Worm (Caenorhabditis elegans) whole organism, L2 larva: Measurements from ENCODE around the gene cyp-34A1.

Experiments used
- C34F6.9 ChIP-seq: fragments of 150-350 bp; optimal IDR thresholded peaks from 2 replicates; lab custom pipeline; 2014; ENCODE audit warnings: missing biosample characterization, missing genetic modification characterization
- F13H6.1 ChIP-seq: sonication (generic microtip); optimal IDR thresholded peaks from 2 replicates; lab custom pipeline; 2016; ENCODE audit warnings: missing genetic modification characterization, missing compliant biosample characterization
- R02D3.7 ChIP-seq: fragments of 150-350 bp; optimal IDR thresholded peaks from 2 replicates; lab custom pipeline; 2014; ENCODE audit warnings: missing biosample characterization, missing genetic modification characterization
- Y55F3AM.14 ChIP-seq: fragments of 200-800 bp; sonication (Bioruptor generic); optimal IDR thresholded peaks from 2 replicates; lab custom pipeline; 2018; ENCODE audit warnings: mild to moderate bottlenecking, missing genetic modification characterization, missing compliant biosample characterization
- ZK546.5 ChIP-seq: sonication (generic microtip); optimal IDR thresholded peaks from 2 replicates; lab custom pipeline; 2017; ENCODE audit warnings: missing biosample characterization, missing genetic modification characterization
- aly-2 ChIP-seq: fragments of 150-350 bp; optimal IDR thresholded peaks from 2 replicates; lab custom pipeline; 2014; ENCODE audit warnings: missing biosample characterization, missing genetic modification characterization
- ama-1 ChIP-seq: fragments of 150-350 bp; optimal IDR thresholded peaks from 2 replicates; lab custom pipeline; 2018; ENCODE audit warnings: inconsistent platforms
- ceh-16 ChIP-seq: fragments of 150-350 bp; optimal IDR thresholded peaks from 2 replicates; lab custom pipeline; 2014; ENCODE audit warnings: missing biosample characterization, missing genetic modification characterization
- ceh-82 ChIP-seq: fragments of 150-350 bp; optimal IDR thresholded peaks from 2 replicates; lab custom pipeline; 2014; ENCODE audit warnings: missing biosample characterization, missing genetic modification characterization
- crh-2 ChIP-seq: sonication (generic microtip); optimal IDR thresholded peaks from 2 replicates; lab custom pipeline; 2017; ENCODE audit warnings: missing biosample characterization, missing genetic modification characterization
- dmd-4 ChIP-seq: sonication (generic microtip); optimal IDR thresholded peaks from 2 replicates; lab custom pipeline; 2017; ENCODE audit warnings: missing biosample characterization, missing genetic modification characterization
- elt-3 ChIP-seq: sonication (generic microtip); optimal IDR thresholded peaks from 2 replicates; lab custom pipeline; 2017; ENCODE audit warnings: missing biosample characterization, missing genetic modification characterization
- fos-1 ChIP-seq: fragments of 150-350 bp; optimal IDR thresholded peaks from 2 replicates; lab custom pipeline; 2014; ENCODE audit warnings: missing biosample characterization, missing genetic modification characterization
- gmeb-1 ChIP-seq: fragments of 150-350 bp; optimal IDR thresholded peaks from 2 replicates; lab custom pipeline; 2014; ENCODE audit warnings: missing biosample characterization, missing genetic modification characterization
- lin-11 ChIP-seq: fragments of 150-350 bp; sonication (generic microtip); optimal IDR thresholded peaks from 2 replicates; lab custom pipeline; 2014; ENCODE audit warnings: missing biosample characterization, missing genetic modification characterization, inconsistent platforms, mixed read lengths
- lin-13 ChIP-seq: fragments of 150-350 bp; optimal IDR thresholded peaks from 2 replicates; lab custom pipeline; 2014; ENCODE audit warnings: missing biosample characterization, missing genetic modification reagents, missing genetic modification characterization
- mbf-1 ChIP-seq: sonication (generic microtip); optimal IDR thresholded peaks from 2 replicates; lab custom pipeline; 2017; ENCODE audit warnings: missing biosample characterization, missing genetic modification characterization
- nhr-129 ChIP-seq: fragments of 150-350 bp; optimal IDR thresholded peaks from 2 replicates; lab custom pipeline; 2014; ENCODE audit warnings: missing biosample characterization, missing genetic modification characterization
- nhr-23 ChIP-seq: fragments of 150-350 bp; optimal IDR thresholded peaks from 2 replicates; lab custom pipeline; 2014; ENCODE audit warnings: missing biosample characterization, missing genetic modification reagents, missing genetic modification characterization
- nhr-237 ChIP-seq: fragments of 150-350 bp; optimal IDR thresholded peaks from 2 replicates; lab custom pipeline; 2014; ENCODE audit warnings: missing biosample characterization, missing genetic modification characterization
- nhr-25 ChIP-seq: fragments of 150-350 bp; sonication (generic microtip); optimal IDR thresholded peaks from 3 replicates; lab custom pipeline; 2014; ENCODE audit warnings: missing biosample characterization, missing genetic modification characterization
- nhr-6 ChIP-seq: fragments of 150-350 bp; optimal IDR thresholded peaks from 2 replicates; lab custom pipeline; 2014; ENCODE audit warnings: missing biosample characterization, missing genetic modification characterization
- nhr-77 ChIP-seq: fragments of 150-350 bp; optimal IDR thresholded peaks from 2 replicates; lab custom pipeline; 2014; ENCODE audit warnings: missing biosample characterization, missing genetic modification characterization
- peb-1 ChIP-seq: fragments of 150-350 bp; optimal IDR thresholded peaks from 2 replicates; lab custom pipeline; 2014; ENCODE audit warnings: missing biosample characterization, missing genetic modification characterization
- sma-3 ChIP-seq: sonication (generic microtip); optimal IDR thresholded peaks from 2 replicates; lab custom pipeline; 2016; ENCODE audit warnings: missing genetic modification reagents, missing genetic modification characterization, missing compliant biosample characterization
- unc-62 ChIP-seq: fragments of 150-350 bp; optimal IDR thresholded peaks from 2 replicates; lab custom pipeline; 2014; ENCODE audit warnings: missing biosample characterization, missing genetic modification reagents, missing genetic modification characterization
- zag-1 ChIP-seq: fragments of 150-350 bp; optimal IDR thresholded peaks from 2 replicates; lab custom pipeline; 2014; ENCODE audit warnings: missing biosample characterization, missing genetic modification characterization
- ztf-1 ChIP-seq: fragments of 200-800 bp; sonication (Bioruptor generic); conservative IDR thresholded peaks from 2 replicates; pipeline ENCODE4 v1.3.6; 2022; ENCODE audit warnings: missing genetic modification characterization, missing compliant biosample characterization
- ztf-11 ChIP-seq: sonication (generic microtip); optimal IDR thresholded peaks from 2 replicates; lab custom pipeline; 2017; ENCODE audit warnings: missing biosample characterization, missing genetic modification characterization

Gene cyp-34A1

DNA sequence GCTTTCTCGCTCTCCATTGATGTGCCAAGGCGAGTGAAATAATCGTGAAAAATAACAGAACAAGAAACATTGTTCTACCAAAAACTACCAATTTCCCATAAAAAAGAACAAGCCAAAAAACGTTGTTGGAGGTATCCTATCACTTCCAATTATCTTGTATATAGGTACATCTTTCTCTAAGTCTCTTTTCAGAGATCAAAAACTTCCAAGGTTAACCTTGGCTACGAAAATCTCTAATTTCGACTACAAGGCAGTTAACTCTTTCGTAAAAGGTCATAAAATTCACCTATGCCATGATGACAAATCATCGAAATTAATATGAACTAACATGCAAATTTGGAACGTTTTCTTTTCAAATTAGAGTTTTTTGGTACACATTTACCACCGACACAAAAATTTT is at the start of gene cyp-34A1:
TSS of gene cyp-34A1 (minus strand) at position 101 of the 400 bp plus-strand sequence.
- TF ChIP-seq ceh-82 (tag; lab: Kevin White, UChicago), result no peak
- TF ChIP-seq lin-13 (GFP tag; lab: Kevin White, UChicago), result no peak
- no peak for TF ChIP-seq nhr-25 (tag; lab: Kevin White, UChicago)

DNA sequence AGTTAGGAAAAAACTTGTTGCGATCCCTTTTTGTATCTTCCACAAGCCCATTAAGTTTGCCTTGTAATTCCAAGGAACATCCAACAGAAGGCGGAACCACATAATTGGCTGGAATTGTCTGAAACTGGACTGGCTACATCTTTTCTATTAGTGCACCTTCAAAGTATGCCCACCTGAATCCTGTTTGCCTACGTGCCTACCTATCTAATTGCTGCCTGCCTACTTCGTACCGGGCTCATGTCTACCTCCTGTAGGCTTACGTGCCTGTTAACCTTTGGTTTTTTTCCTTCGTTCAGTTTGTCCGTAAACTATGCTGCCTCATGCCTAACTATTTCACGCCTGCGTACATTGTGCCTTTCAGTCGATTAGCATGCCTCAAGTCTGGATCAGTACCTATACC is 49.6 kb upstream of the cyp-34A1 start, which contains the start of gene wrt-7:
TSS of gene wrt-7 (minus strand) at position 101 of the 400 bp plus-strand sequence.
- TF ChIP-seq ztf-1, result no peak
- no peak for TF ChIP-seq ztf-11 (tag; lab: Kevin White, UChicago)
- TF ChIP-seq Y55F3AM.14 (GFP tag; lab: Kevin White, UChicago), result no peak
- TF ChIP-seq ama-1, result no peak
- TF ChIP-seq nhr-129 (tag; lab: Kevin White, UChicago), result no peak

DNA sequence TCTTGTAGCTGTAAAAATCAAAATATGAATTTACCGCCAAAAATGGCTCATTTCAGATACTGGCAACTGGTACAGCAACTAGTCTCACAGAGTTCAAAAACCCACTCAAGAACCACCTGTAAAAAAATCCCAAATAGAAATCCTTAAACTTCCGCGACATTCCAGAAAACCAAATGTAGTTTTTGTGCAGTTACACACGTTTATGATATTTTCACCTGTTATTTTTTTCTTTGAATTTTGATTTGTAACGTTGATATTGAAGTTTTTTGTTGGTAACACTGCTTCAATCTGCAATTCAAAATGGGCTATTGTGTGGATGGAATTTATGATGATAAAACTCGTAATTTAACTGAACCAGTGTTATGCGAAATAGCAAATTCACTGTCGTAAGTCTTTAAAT is 45.1 kb upstream of the cyp-34A1 start, which contains the start of gene srw-113:
TSS of gene srw-113 (plus strand) at position 301 of the 400 bp plus-strand sequence.
- TF ChIP-seq aly-2 (tag; lab: Kevin White, UChicago), result no peak
- no peak for TF ChIP-seq nhr-23 (tag; lab: Kevin White, UChicago)
- TF ChIP-seq R02D3.7 (tag; lab: Kevin White, UChicago), result no peak
- TF ChIP-seq ceh-16 (tag; lab: Kevin White, UChicago), result no peak
- TF ChIP-seq unc-62 (GFP tag; lab: Kevin White, UChicago), result no peak
- TF ChIP-seq fos-1 (tag; lab: Kevin White, UChicago), result no peak
- TF ChIP-seq ztf-11 (tag; lab: Kevin White, UChicago), result no peak
- TF ChIP-seq nhr-77 (tag; lab: Kevin White, UChicago), result no peak
- TF ChIP-seq nhr-237 (tag; lab: Kevin White, UChicago), result no peak
- TF ChIP-seq ZK546.5 (tag; lab: Kevin White, UChicago), result no peak
- no peak for TF ChIP-seq nhr-25 (tag; lab: Kevin White, UChicago)
- no peak for TF ChIP-seq crh-2 (tag; lab: Kevin White, UChicago)
- TF ChIP-seq dmd-4 (tag; lab: Kevin White, UChicago), result no peak
- TF ChIP-seq F13H6.1 (tag; lab: Kevin White, UChicago), result no peak
- TF ChIP-seq C34F6.9 (tag; lab: Kevin White, UChicago), result no peak
- TF ChIP-seq, all 48 proteins: peak for 0

DNA sequence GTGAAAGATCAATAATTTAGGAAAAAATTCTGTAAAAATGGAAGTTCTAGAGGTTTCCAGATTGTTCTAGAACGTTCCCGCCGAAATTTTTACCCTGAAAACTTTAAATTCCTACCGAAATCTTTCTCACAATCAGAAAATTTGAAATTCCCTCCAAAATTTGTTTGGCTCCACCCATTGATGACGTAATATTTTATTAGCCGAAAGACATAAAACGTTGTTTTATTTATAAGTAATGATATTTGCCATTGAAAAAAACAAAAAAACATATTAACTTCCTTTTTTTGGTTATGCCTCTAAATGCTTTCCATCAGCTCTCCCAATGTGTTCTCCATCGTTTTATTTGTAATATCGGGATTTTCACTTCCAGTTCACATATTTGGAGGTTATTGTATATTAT is 42.6 kb upstream of the cyp-34A1 start, which contains the start of gene srh-295:
TSS of gene srh-295 (plus strand) at position 301 of the 400 bp plus-strand sequence.
- TF ChIP-seq zag-1 (tag; lab: Kevin White, UChicago) (no peak), gmeb-1 (tag; lab: Kevin White, UChicago) (no peak), elt-3 (tag; lab: Kevin White, UChicago) (no peak), ZK546.5 (tag; lab: Kevin White, UChicago) (no peak), peb-1 (tag; lab: Kevin White, UChicago) (no peak), ztf-1 (no peak), sma-3 (GFP tag; lab: Kevin White, UChicago) (no peak), fos-1 (tag; lab: Kevin White, UChicago) (no peak), nhr-6 (no peak), lin-11 (tag; lab: Kevin White, UChicago) (no peak)

DNA sequence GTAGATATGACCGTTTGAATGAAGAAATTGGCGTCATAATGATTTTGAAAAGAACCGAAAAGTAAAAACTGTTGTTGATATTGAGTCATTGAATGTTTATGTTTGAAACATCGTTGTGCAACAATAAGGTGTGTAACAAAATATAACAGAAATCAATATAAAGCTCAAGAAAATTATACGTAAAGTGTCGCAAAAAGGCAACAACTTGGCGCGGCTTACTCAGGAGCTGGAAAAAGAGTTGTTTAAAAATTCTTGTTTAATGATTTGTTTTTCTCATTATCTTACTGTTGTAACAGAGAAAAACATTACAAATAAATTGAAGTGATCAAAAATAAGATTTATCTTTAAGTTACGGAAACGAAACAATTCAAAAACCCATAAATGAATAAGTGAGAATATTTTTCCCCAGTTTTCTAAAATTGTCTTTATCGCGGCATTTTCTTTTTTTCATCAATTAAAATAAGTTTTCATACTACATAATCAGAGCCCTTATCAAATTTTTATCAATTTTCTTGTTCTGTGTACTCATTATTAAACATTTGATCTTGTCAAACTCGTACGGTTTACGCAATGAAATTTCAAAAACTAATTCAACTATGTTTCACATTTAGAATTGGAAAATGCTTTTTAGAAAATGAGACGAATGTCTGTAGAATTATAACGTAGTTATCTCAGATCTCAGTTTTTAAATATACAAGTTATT is 40.1 kb upstream of the cyp-34A1 start, which contains the start of gene ZK1037.6:
TSS of gene ZK1037.6 (minus strand) at position 51 of the 703 bp plus-strand sequence.
- no peak for TF ChIP-seq lin-11 (tag; lab: Kevin White, UChicago)
- peak; percentile 72 for TF ChIP-seq fos-1 (tag; lab: Kevin White, UChicago)

DNA sequence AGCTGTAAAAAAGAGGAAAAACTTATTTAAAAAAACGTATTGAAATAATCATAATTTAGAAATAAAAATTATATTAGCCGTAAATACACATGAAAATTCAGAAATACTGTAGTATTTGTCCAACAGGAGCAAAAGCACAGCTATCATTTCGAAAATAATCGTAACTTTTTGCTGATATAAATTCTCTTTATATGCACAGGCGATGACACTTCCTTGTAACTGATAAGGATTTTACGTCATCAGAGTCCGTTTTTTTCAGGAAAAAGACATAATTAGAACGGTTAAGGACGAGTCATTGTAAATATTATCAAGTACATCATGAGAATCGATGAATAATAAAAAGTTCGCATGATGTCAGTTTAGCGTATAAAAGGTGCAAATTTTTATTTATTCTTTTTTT is 35.7 kb upstream of the cyp-34A1 start:
- TF ChIP-seq lin-13 (GFP tag; lab: Kevin White, UChicago) (no peak), fos-1 (tag; lab: Kevin White, UChicago) (peak; percentile 94), mbf-1 (tag; lab: Kevin White, UChicago) (no peak), zag-1 (tag; lab: Kevin White, UChicago) (no peak), nhr-237 (tag; lab: Kevin White, UChicago) (no peak), aly-2 (tag; lab: Kevin White, UChicago) (no peak), nhr-6 (no peak), R02D3.7 (tag; lab: Kevin White, UChicago) (no peak), ZK546.5 (tag; lab: Kevin White, UChicago) (no peak)
